Worm (Caenorhabditis elegans) whole organism, L3 larva: ENCODE data around the gene Y69A2AR.50.

Experiments used
- elt-2 ChIP-seq: sonication (generic microtip); optimal IDR thresholded peaks from 2 replicates; lab custom pipeline; 2016; ENCODE audit warnings: missing genetic modification reagents, mild to moderate bottlenecking, missing genetic modification characterization, missing compliant biosample characterization
- nhr-11 ChIP-seq: fragments of 150-350 bp; optimal IDR thresholded peaks from 2 replicates; lab custom pipeline; 2014; ENCODE audit warnings: missing biosample characterization, missing genetic modification characterization
- nhr-77 ChIP-seq: fragments of 150-350 bp; optimal IDR thresholded peaks from 2 replicates; lab custom pipeline; 2014; ENCODE audit warnings: missing biosample characterization, missing genetic modification characterization
- unc-39 ChIP-seq: sonication (generic microtip); optimal IDR thresholded peaks from 4 replicates; lab custom pipeline; 2017; ENCODE audit warnings: missing biosample characterization, missing genetic modification characterization

- TF ChIP-seq nhr-77 (tag; lab: Kevin White, UChicago) (no peak), elt-2 (no peak), unc-39 (tag; lab: Kevin White, UChicago) (no peak), nhr-11 (tag; lab: Kevin White, UChicago) (no peak)
Measured at ce11 chrIV:2573122-2573521, 11.0 kb downstream of the Y69A2AR.50 start.
